Worm (Caenorhabditis elegans) whole organism, late embryonic: Measurements from ENCODE around the gene dhrr-1.

Source experiments
- K02D7.2 ChIP-seq: sonication (generic microtip); optimal IDR thresholded peaks from 2 replicates; lab custom pipeline; 2017; ENCODE audit warnings: mild to moderate bottlenecking, missing genetic modification characterization, missing compliant biosample characterization
- ama-1 ChIP-seq: fragments of 150-350 bp; optimal IDR thresholded peaks from 2 replicates; lab custom pipeline; 2014
- elt-4 ChIP-seq: sonication (generic microtip); optimal IDR thresholded peaks from 2 replicates; lab custom pipeline; 2016; ENCODE audit warnings: missing genetic modification characterization, missing compliant biosample characterization
- ets-4 ChIP-seq: sonication (generic microtip); optimal IDR thresholded peaks from 2 replicates; lab custom pipeline; 2016; ENCODE audit warnings: missing genetic modification characterization, missing compliant biosample characterization
- eyg-1 ChIP-seq: sonication (generic microtip); optimal IDR thresholded peaks from 2 replicates; lab custom pipeline; 2016; ENCODE audit warnings: missing genotype, missing genetic modification characterization, missing compliant biosample characterization
- hlh-13 ChIP-seq: fragments of 200-800 bp; sonication (Bioruptor generic); optimal IDR thresholded peaks from 2 replicates; lab custom pipeline; 2018; ENCODE audit warnings: mild to moderate bottlenecking, missing genetic modification characterization, missing compliant biosample characterization
- hlh-15 ChIP-seq: sonication (generic microtip); optimal IDR thresholded peaks from 2 replicates; lab custom pipeline; 2016; ENCODE audit warnings: missing genetic modification characterization, missing compliant biosample characterization
- hlh-6 ChIP-seq: sonication (generic microtip); optimal IDR thresholded peaks from 2 replicates; lab custom pipeline; 2016; ENCODE audit warnings: missing genotype, missing genetic modification characterization, missing compliant biosample characterization
- lim-6 ChIP-seq: sonication (generic microtip); optimal IDR thresholded peaks from 2 replicates; lab custom pipeline; 2016; ENCODE audit warnings: missing genetic modification characterization, missing compliant biosample characterization
- npax-4 ChIP-seq: sonication (generic microtip); optimal IDR thresholded peaks from 2 replicates; lab custom pipeline; 2016; ENCODE audit warnings: missing genetic modification characterization, missing compliant biosample characterization
- pros-1 ChIP-seq: fragments of 150-350 bp; optimal IDR thresholded peaks from 2 replicates; lab custom pipeline; 2014; ENCODE audit warnings: missing biosample characterization, missing genetic modification reagents, missing genetic modification characterization
- sox-4 ChIP-seq: sonication (generic microtip); optimal IDR thresholded peaks from 2 replicates; lab custom pipeline; 2017; ENCODE audit warnings: mild to moderate bottlenecking, missing genetic modification characterization, inconsistent platforms, missing compliant biosample characterization
- syd-9 ChIP-seq: sonication (generic microtip); optimal IDR thresholded peaks from 2 replicates; lab custom pipeline; 2016; ENCODE audit warnings: mild to moderate bottlenecking, missing genetic modification characterization, moderate library complexity, missing compliant biosample characterization
- tbx-2 ChIP-seq: sonication (generic microtip); optimal IDR thresholded peaks from 2 replicates; lab custom pipeline; 2016; ENCODE audit warnings: missing genetic modification characterization, missing compliant biosample characterization
- unc-42 ChIP-seq: sonication (generic microtip); optimal IDR thresholded peaks from 2 replicates; lab custom pipeline; 2016; ENCODE audit warnings: missing genotype, missing genetic modification characterization, missing compliant biosample characterization
- unc-55 ChIP-seq: sonication (generic microtip); optimal IDR thresholded peaks from 2 replicates; lab custom pipeline; 2017; ENCODE audit warnings: missing biosample characterization, missing genetic modification reagents, missing genetic modification characterization

Gene dhrr-1

ce11 chrIII:9001899-9002298, 57.4 kb downstream of the dhrr-1 start, which contains the start of gene rpn-6.2:
TSS of gene rpn-6.2 (minus strand) at chrIII:9001999.
- no peak for TF ChIP-seq ama-1 (lab: Kevin White, UChicago)

ce11 chrIII:9002545-9002944, 58.1 kb downstream of the dhrr-1 start, which contains the start of the genes F59B2.15 and zif-1:
TSS of gene F59B2.15 (minus strand) at chrIII:9002645.
TSS of gene zif-1 (plus strand) at chrIII:9002779.
- TF ChIP-seq unc-42 (tag; lab: Kevin White, UChicago): no peak
- TF ChIP-seq unc-55 (GFP tag; lab: Kevin White, UChicago): no peak
- no peak for TF ChIP-seq hlh-15 (tag; lab: Kevin White, UChicago)
- TF ChIP-seq K02D7.2: no peak
- TF ChIP-seq ets-4 (tag; lab: Kevin White, UChicago): no peak
- TF ChIP-seq eyg-1 (tag; lab: Kevin White, UChicago): no peak
- TF ChIP-seq elt-4 (tag; lab: Kevin White, UChicago): no peak
- TF ChIP-seq lim-6 (tag; lab: Kevin White, UChicago): no peak
- no peak for TF ChIP-seq tbx-2 (tag; lab: Kevin White, UChicago)
- no peak for TF ChIP-seq hlh-6 (tag; lab: Kevin White, UChicago)
- TF ChIP-seq syd-9: no peak
- TF ChIP-seq npax-4 (tag; lab: Kevin White, UChicago): no peak
- no peak for TF ChIP-seq sox-4 (tag; lab: Kevin White, UChicago)
- TF ChIP-seq hlh-13 (GFP tag; lab: Kevin White, UChicago): no peak
- TF ChIP-seq pros-1 (tag; lab: Kevin White, UChicago): no peak
- TF ChIP-seq, all 69 proteins: peak for 0
